Fruit fly (Drosophila melanogaster) whole organism, embryonic: ENCODE results near the gene CG42525.

Experiments used
- BEAF-32 ChIP-seq: fragments of 200-800 bp; sonication (Bioruptor generic); optimal IDR thresholded peaks from 3 replicates; lab custom pipeline; 2017; ENCODE audit warnings: missing biosample characterization, missing genetic modification characterization, mild to moderate bottlenecking, moderate library complexity, missing genetic modification reagents
- CG11560 ChIP-seq: fragments of 200-800 bp; sonication (Bioruptor generic); IDR thresholded peaks from 3 replicates; pipeline ENCODE4 v1.3.6; 2022; ENCODE audit warnings: missing biosample characterization, missing genetic modification characterization
- CG12104 ChIP-seq: fragments of 200-800 bp; sonication (Bioruptor generic); optimal IDR thresholded peaks from 3 replicates; lab custom pipeline; 2016; ENCODE audit warnings: missing biosample characterization, missing genetic modification characterization
- CG12391 ChIP-seq: fragments of 200-800 bp; sonication (Bioruptor generic); optimal IDR thresholded peaks from 3 replicates; lab custom pipeline; 2018; ENCODE audit warnings: missing biosample characterization, mild to moderate bottlenecking, missing genetic modification characterization, moderate library complexity
- CG13775 ChIP-seq: fragments of 200-800 bp; sonication (Bioruptor generic); optimal IDR thresholded peaks from 3 replicates; lab custom pipeline; 2017; ENCODE audit warnings: missing biosample characterization, mild to moderate bottlenecking, missing genetic modification characterization
- CG15696 ChIP-seq: fragments of 200-800 bp; sonication (Bioruptor generic); optimal IDR thresholded peaks from 2 replicates; lab custom pipeline; 2019; ENCODE audit warnings: missing biosample characterization, mild to moderate bottlenecking, missing genetic modification characterization, moderate library complexity
- CG1602 ChIP-seq: fragments of 200-800 bp; sonication (Bioruptor generic); optimal IDR thresholded peaks from 3 replicates; lab custom pipeline; 2016; ENCODE audit warnings: missing biosample characterization, missing genetic modification characterization
- CG1603 ChIP-seq: fragments of 200-800 bp; sonication (Bioruptor generic); optimal IDR thresholded peaks from 2 replicates; lab custom pipeline; 2019; ENCODE audit warnings: missing biosample characterization, mild to moderate bottlenecking, missing genetic modification characterization, moderate library complexity
- CG2120 ChIP-seq: fragments of 200-800 bp; sonication (Bioruptor generic); optimal IDR thresholded peaks from 3 replicates; lab custom pipeline; 2016; ENCODE audit warnings: missing biosample characterization, missing genetic modification characterization
- CG2712 ChIP-seq: fragments of 200-800 bp; optimal IDR thresholded peaks from 3 replicates; lab custom pipeline; 2019; ENCODE audit warnings: missing biosample characterization, mild to moderate bottlenecking, missing genetic modification characterization, moderate library complexity
- CG4617 ChIP-seq: fragments of 200-800 bp; sonication (Bioruptor generic); optimal IDR thresholded peaks from 3 replicates; lab custom pipeline; 2016; ENCODE audit warnings: missing biosample characterization, missing genetic modification characterization, borderline replicate concordance
- CG6175 ChIP-seq: fragments of 200-800 bp; sonication (Bioruptor generic); IDR thresholded peaks from 3 replicates; pipeline ENCODE4 v1.3.6; 2022; ENCODE audit warnings: missing biosample characterization, missing genetic modification characterization
- CG6689 ChIP-seq: fragments of 200-800 bp; sonication (Bioruptor generic); IDR thresholded peaks from 2 replicates; pipeline ENCODE4 v1.3.6; 2022; ENCODE audit warnings: missing biosample characterization, missing genetic modification characterization
- CG8281 ChIP-seq: fragments of 200-800 bp; sonication (Bioruptor generic); optimal IDR thresholded peaks from 2 replicates; lab custom pipeline; 2018; ENCODE audit warnings: missing biosample characterization, mild to moderate bottlenecking, missing genetic modification characterization, moderate library complexity
- CG8924 ChIP-seq: fragments of 200-800 bp; optimal IDR thresholded peaks from 3 replicates; lab custom pipeline; 2019; ENCODE audit warnings: missing biosample characterization, mild to moderate bottlenecking, missing genetic modification characterization, moderate library complexity
- CG9437 ChIP-seq: fragments of 200-800 bp; sonication (Bioruptor generic); optimal IDR thresholded peaks from 2 replicates; lab custom pipeline; 2018; ENCODE audit warnings: missing biosample characterization, mild to moderate bottlenecking, missing genetic modification characterization
- CG9727 ChIP-seq: fragments of 200-800 bp; sonication (Bioruptor generic); optimal IDR thresholded peaks from 3 replicates; lab custom pipeline; 2017; ENCODE audit warnings: missing biosample characterization, mild to moderate bottlenecking, missing genetic modification characterization
- D19B ChIP-seq: fragments of 200-800 bp; sonication (Bioruptor generic); optimal IDR thresholded peaks from 2 replicates; lab custom pipeline; 2017; ENCODE audit warnings: missing biosample characterization, mild to moderate bottlenecking, missing genetic modification characterization
- Dip3 ChIP-seq: fragments of 200-800 bp; sonication (Bioruptor generic); optimal IDR thresholded peaks from 3 replicates; lab custom pipeline; 2016; ENCODE audit warnings: missing biosample characterization, missing genetic modification characterization
- Ets65A ChIP-seq: fragments of 200-800 bp; sonication (Bioruptor generic); peaks from one replicate; lab custom pipeline; 2016; ENCODE audit warnings: missing biosample characterization, missing genetic modification characterization
- Hr3 ChIP-seq: fragments of 200-800 bp; sonication (Bioruptor generic); optimal IDR thresholded peaks from 3 replicates; lab custom pipeline; 2016; ENCODE audit warnings: missing biosample characterization, missing genetic modification characterization
- MBD-R2 ChIP-seq: fragments of 200-800 bp; sonication (Bioruptor generic); IDR thresholded peaks from 2 replicates; pipeline ENCODE4 v1.3.6; 2022; ENCODE audit warnings: missing biosample characterization, missing genetic modification characterization
- Pdp1 ChIP-seq, 2 experiments: fragments of 200-800 bp; sonication (Bioruptor generic); optimal IDR thresholded peaks; 3 replicates each; lab custom pipeline; 2016; ENCODE audit warnings: missing biosample characterization in 2 of 2, missing genetic modification characterization in 2 of 2, mild to moderate bottlenecking in 1 of 2, moderate library complexity in 1 of 2
- Rfx ChIP-seq: fragments of 200-800 bp; sonication (Bioruptor generic); IDR thresholded peaks from 2 replicates; pipeline ENCODE4 v1.3.6; 2022; ENCODE audit warnings: missing biosample characterization, missing genetic modification characterization
- Rx ChIP-seq: fragments of 200-800 bp; sonication (Bioruptor generic); IDR thresholded peaks from 2 replicates; pipeline ENCODE4 v1.3.6; 2022; ENCODE audit warnings: missing biosample characterization, missing genetic modification characterization
- Ssrp ChIP-seq: fragments of 200-800 bp; sonication (Bioruptor generic); optimal IDR thresholded peaks from 2 replicates; lab custom pipeline; 2018; ENCODE audit warnings: missing biosample characterization, mild to moderate bottlenecking, missing genetic modification characterization, moderate library complexity
- YL-1 ChIP-seq: fragments of 200-800 bp; sonication (Bioruptor generic); optimal IDR thresholded peaks from 3 replicates; lab custom pipeline; 2017; ENCODE audit warnings: missing biosample characterization, mild to moderate bottlenecking, missing genetic modification characterization
- ab ChIP-seq: fragments of 200-800 bp; sonication (Bioruptor generic); optimal IDR thresholded peaks from 2 replicates; lab custom pipeline; 2016; ENCODE audit warnings: missing biosample characterization, missing genetic modification characterization
- az2 ChIP-seq: fragments of 200-800 bp; sonication (Bioruptor generic); optimal IDR thresholded peaks from 3 replicates; lab custom pipeline; 2016; ENCODE audit warnings: missing biosample characterization, missing genetic modification characterization
- corto ChIP-seq: fragments of 200-800 bp; sonication (Bioruptor generic); optimal IDR thresholded peaks from 2 replicates; lab custom pipeline; 2016; ENCODE audit warnings: missing biosample characterization, mild to moderate bottlenecking, missing genetic modification characterization, moderate library complexity
- dmrt11E ChIP-seq: fragments of 200-800 bp; sonication (Bioruptor generic); optimal IDR thresholded peaks from 3 replicates; lab custom pipeline; 2018; ENCODE audit warnings: missing biosample characterization, mild to moderate bottlenecking, missing genetic modification characterization, moderate library complexity
- dpn ChIP-seq, 2 experiments: fragments of 200-800 bp; sonication (Bioruptor generic); optimal IDR thresholded peaks; 3 replicates each; lab custom pipeline; 2016; ENCODE audit warnings: missing biosample characterization in 2 of 2, missing genetic modification characterization in 2 of 2
- ewg ChIP-seq: fragments of 200-800 bp; sonication (Bioruptor generic); optimal IDR thresholded peaks from 3 replicates; lab custom pipeline; 2017; ENCODE audit warnings: mild to moderate bottlenecking, missing biosample characterization, missing genetic modification reagents, missing genetic modification characterization
- gfzf ChIP-seq: fragments of 200-800 bp; sonication (Bioruptor generic); optimal IDR thresholded peaks from 2 replicates; lab custom pipeline; 2016; ENCODE audit warnings: missing biosample characterization, mild to moderate bottlenecking, missing genetic modification characterization, moderate library complexity
- gsb ChIP-seq: fragments of 200-800 bp; sonication (Bioruptor generic); IDR thresholded peaks from 2 replicates; pipeline ENCODE4 v1.3.6; 2022; ENCODE audit warnings: missing biosample characterization, missing genetic modification characterization
- ham ChIP-seq: fragments of 200-800 bp; sonication (Bioruptor generic); IDR thresholded peaks from 2 replicates; pipeline ENCODE4 v1.3.6; 2022; ENCODE audit warnings: missing biosample characterization, missing genetic modification characterization
- hb ChIP-seq: fragments of 200-800 bp; sonication (Bioruptor generic); IDR thresholded peaks from 3 replicates; pipeline ENCODE4 v1.3.6; 2022; ENCODE audit warnings: missing biosample characterization, missing genetic modification characterization; ENCODE audit not compliant: partially characterized antibody
- lola ChIP-seq, 3 experiments: fragments of >200 bp in 2 of 3; fragments of 200-800 bp in 1 of 3; sonication (Bioruptor generic) in 1 of 3; optimal IDR thresholded peaks; 2 replicates each; lab custom pipeline; 2017 to 2019; ENCODE audit warnings: missing biosample characterization in 3 of 3, missing genetic modification characterization in 3 of 3, mild to moderate bottlenecking in 1 of 3, moderate library complexity in 1 of 3
- mirr ChIP-seq: fragments of 200-800 bp; sonication (Bioruptor generic); optimal IDR thresholded peaks from 3 replicates; lab custom pipeline; 2018; ENCODE audit warnings: missing biosample characterization, mild to moderate bottlenecking, missing genetic modification characterization
- nerfin-1 ChIP-seq: fragments of 200-800 bp; sonication (Bioruptor generic); optimal IDR thresholded peaks from 3 replicates; lab custom pipeline; 2019; ENCODE audit warnings: missing biosample characterization, mild to moderate bottlenecking, missing genetic modification characterization, moderate library complexity
- nmo ChIP-seq: fragments of 200-800 bp; sonication (Bioruptor generic); optimal IDR thresholded peaks from 2 replicates; lab custom pipeline; 2018; ENCODE audit warnings: missing biosample characterization, mild to moderate bottlenecking, missing genetic modification characterization, moderate library complexity
- prd ChIP-seq, 3 experiments: fragments of >200 bp in 2 of 3; fragments of 200-800 bp in 1 of 3; sonication (Bioruptor generic) in 1 of 3; optimal IDR thresholded peaks in 2 of 3; IDR thresholded peaks in 1 of 3; 2 replicates in 2 of 3; 3 replicates in 1 of 3; pipeline versions ENCODE4 v1.3.6 to Lab custom; 2017 to 2022; ENCODE audit warnings: missing biosample characterization in 1 of 3, missing genetic modification characterization in 1 of 3
- pzg ChIP-seq: fragments of 200-800 bp; sonication (Bioruptor generic); optimal IDR thresholded peaks from 3 replicates; lab custom pipeline; 2018; ENCODE audit warnings: missing biosample characterization, mild to moderate bottlenecking, missing genetic modification characterization, moderate library complexity
- row ChIP-seq: fragments of 200-800 bp; sonication (Bioruptor generic); IDR thresholded peaks from 3 replicates; pipeline ENCODE4 v1.3.6; 2022; ENCODE audit warnings: missing biosample characterization, missing genetic modification characterization
- sens ChIP-seq: fragments of 200-800 bp; sonication (Bioruptor generic); peaks from one replicate; lab custom pipeline; 2016; ENCODE audit warnings: missing biosample characterization, missing genetic modification characterization
- stwl ChIP-seq: fragments of 200-800 bp; sonication (Bioruptor generic); optimal IDR thresholded peaks from 3 replicates; lab custom pipeline; 2018; ENCODE audit warnings: missing biosample characterization, mild to moderate bottlenecking, missing genetic modification characterization, moderate library complexity
- trem ChIP-seq: fragments of 200-800 bp; optimal IDR thresholded peaks from 3 replicates; lab custom pipeline; 2019; ENCODE audit warnings: missing biosample characterization, mild to moderate bottlenecking, missing genetic modification characterization, moderate library complexity

The CG42525 gene

DNA sequence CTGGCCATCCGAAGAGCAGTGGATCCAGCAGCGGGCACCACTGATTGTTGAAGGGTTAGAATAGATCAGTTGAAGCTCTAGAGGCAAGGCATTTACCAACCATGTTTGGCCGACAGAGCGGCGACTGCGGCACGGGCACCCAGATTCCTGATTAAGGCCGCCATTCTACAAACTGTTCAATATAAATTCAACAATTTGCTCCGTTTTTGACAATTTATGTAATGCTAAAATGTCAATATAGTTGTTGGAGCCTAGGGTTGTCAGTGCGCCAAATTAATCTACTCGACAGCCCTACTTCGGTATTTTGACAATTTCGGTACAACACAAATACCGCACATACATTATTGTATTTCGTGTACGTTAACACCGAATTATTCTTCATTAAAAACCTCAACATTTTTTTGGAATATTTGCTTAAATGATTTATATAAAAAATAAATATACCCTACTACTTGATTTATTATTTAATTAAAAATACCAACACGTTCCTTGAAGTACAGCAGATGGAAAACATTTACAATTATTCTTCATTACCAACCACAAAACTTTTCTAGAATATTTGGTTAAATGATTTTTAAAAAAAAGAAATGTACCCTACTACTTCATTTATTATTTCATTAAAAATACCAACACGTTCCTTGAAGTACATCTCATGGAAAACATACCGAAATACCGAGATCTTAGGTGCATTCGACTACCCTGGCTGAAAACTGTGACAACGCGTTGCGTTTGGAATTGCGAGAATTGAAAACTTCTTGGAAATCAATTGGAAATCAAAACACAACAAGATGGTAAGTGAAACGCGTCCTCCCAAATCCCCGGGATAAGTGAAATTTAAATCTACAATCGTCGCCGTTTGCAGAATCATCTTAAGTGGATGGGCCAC, 30.0 kb downstream of the CG42525 start, which contains the start of the genes ND-30 and CG15812 (continued):
- peak; percentile 10 for TF ChIP-seq Ssrp (tag; lab: Kevin White, UChicago)
- peak; percentile 35 for TF ChIP-seq pzg (GFP tag; lab: Kevin White, UChicago)
- peak; percentile 40 for TF ChIP-seq dmrt11E (tag; lab: Kevin White, UChicago)
- no peak for TF ChIP-seq CG6175 (GFP tag; lab: Robert Waterston, UW)
- peak; percentile 3 for TF ChIP-seq nerfin-1 (tag; lab: Kevin White, UChicago)
- peak; percentile 47 for TF ChIP-seq CG4617 (GFP tag; lab: Kevin White, UChicago)
- TF ChIP-seq Ets65A (GFP tag; lab: Kevin White, UChicago): peak; percentile 60
- no peak for TF ChIP-seq hb (GFP tag; lab: Robert Waterston, UW)
- TF ChIP-seq az2: peak; percentile 25
- TF ChIP-seq nmo: peak; percentile 48
- TF ChIP-seq CG2712: peak; percentile 38
- TF ChIP-seq CG12104: peak; percentile 14
- TF ChIP-seq CG6689: 0 out of 2 replicates have a peak, but pooled peaks have one; percentile 5
- peak; percentile 58 for TF ChIP-seq CG12391 (tag; lab: Kevin White, UChicago)
- peak; percentile 7 for TF ChIP-seq CG2120
- no peak for TF ChIP-seq ewg (GFP tag; lab: Kevin White, UChicago)
- peak; percentile 51 for TF ChIP-seq CG8924 (tag; lab: Kevin White, UChicago)
- no peak for TF ChIP-seq gsb
- peak in 1 of 2 experiments; percentile 97 for TF ChIP-seq Pdp1 (GFP tag; optimal IDR thresholded peaks at IDR 0.05; lab: Kevin White, UChicago)
- no peak for TF ChIP-seq corto
- TF ChIP-seq CG9727 (GFP tag; lab: Kevin White, UChicago): peak; percentile 4
- peak; percentile 99 for TF ChIP-seq CG1603 (tag; lab: Kevin White, UChicago)
- TF ChIP-seq mirr: no peak
- TF ChIP-seq Hr3 (GFP tag; lab: Kevin White, UChicago): peak; percentile 46
- TF ChIP-seq Rfx: peak; percentile 22; the same call in 1 of the 2 replicates
- TF ChIP-seq D19B: no peak
- TF ChIP-seq MBD-R2 (GFP tag; lab: Robert Waterston, UW): peak; percentile 69
- TF ChIP-seq lola (GFP tag; optimal IDR thresholded peaks at IDR 0.05; lab: Kevin White, UChicago): peak in 1 of 3 experiments; percentile 51
- TF ChIP-seq CG1602: peak; percentile 45
- peak; percentile 60 for TF ChIP-seq CG8281 (tag; lab: Kevin White, UChicago)
- peak; percentile 6 for TF ChIP-seq CG13775 (GFP tag; lab: Kevin White, UChicago)
- peak; percentile 46 for TF ChIP-seq stwl (tag; lab: Kevin White, UChicago)
- peak; percentile 87 for TF ChIP-seq sens (GFP tag; lab: Kevin White, UChicago)
- peak in 1 of 2 experiments; percentile 1 for TF ChIP-seq dpn (GFP tag; optimal IDR thresholded peaks at IDR 0.05; lab: Kevin White, UChicago)
- no peak for TF ChIP-seq ab (GFP tag; lab: Kevin White, UChicago)
- TF ChIP-seq trem: peak; percentile 35
- TF ChIP-seq CG11560 (tag; lab: Robert Waterston, UW): no peak
- TF ChIP-seq CG9437 (GFP tag; lab: Kevin White, UChicago): peak; percentile 34
- TF ChIP-seq ham (GFP tag; lab: Robert Waterston, UW): no peak
- peak; percentile 41 for TF ChIP-seq YL-1 (GFP tag; lab: Kevin White, UChicago)
- TF ChIP-seq Rx: no peak
- TF ChIP-seq BEAF-32: peak; percentile 20
- TF ChIP-seq CG15696 (tag; lab: Kevin White, UChicago): peak; percentile 14
- TF ChIP-seq prd (optimal IDR thresholded peaks at IDR 0.05; lab: Kevin White, UChicago): no peak
- 0 out of 3 replicates have a peak, but pooled peaks have one; percentile 12 for TF ChIP-seq prd (GFP tag; IDR thresholded peaks at IDR 0.05; lab: Robert Waterston, UW)
- peak; percentile 45 for TF ChIP-seq gfzf (GFP tag; lab: Kevin White, UChicago)
- no peak for TF ChIP-seq Dip3
- TF ChIP-seq row (GFP tag; lab: Robert Waterston, UW): peak; percentile 73
